Worm (Caenorhabditis elegans) whole organism, mixed stage, embryonic: ENCODE measurements around the gene F21D5.9.

Source experiments
- elt-1 ChIP-seq: sonication (generic microtip); optimal IDR thresholded peaks from 2 replicates; lab custom pipeline; 2017; ENCODE audit warnings: missing genetic modification characterization, mild to moderate bottlenecking, missing compliant biosample characterization, antibody characterized with exemption, moderate library complexity, borderline replicate concordance; ENCODE audit not compliant: insufficient read depth
- unc-62 ChIP-seq: fragments of 150-350 bp; optimal IDR thresholded peaks from 2 replicates; lab custom pipeline; 2014; ENCODE audit warnings: missing biosample characterization, missing genetic modification reagents, missing genetic modification characterization

DNA sequence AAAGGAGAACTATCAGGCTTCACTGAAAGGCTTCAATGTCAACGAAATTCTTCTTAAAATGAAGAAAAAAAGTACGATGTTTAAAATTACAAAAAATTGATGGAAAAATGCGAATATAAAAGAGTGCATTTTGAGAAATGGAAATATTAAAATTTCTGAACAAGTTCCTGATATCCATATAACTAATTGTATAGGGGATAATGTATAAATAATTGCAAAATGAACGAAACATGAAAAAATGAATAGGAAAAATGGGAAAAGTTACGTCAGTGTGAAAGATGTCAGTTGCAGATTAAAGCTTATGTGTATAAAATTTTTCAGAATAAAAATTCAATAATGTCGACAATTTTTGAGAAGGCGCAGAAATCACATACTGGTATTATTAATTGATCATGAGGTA, 15.8 kb upstream of the F21D5.9 start:
- no peak for TF ChIP-seq elt-1
- no peak for TF ChIP-seq unc-62
